Fruit fly (Drosophila melanogaster) whole organism, embryonic: ENCODE results near the gene CG46441.

Experiments
- Antp ChIP-seq: fragments of 200-800 bp; sonication (Bioruptor generic); optimal IDR thresholded peaks from 3 replicates; lab custom pipeline; 2016; ENCODE audit warnings: missing biosample characterization, missing genetic modification characterization
- Atf3 ChIP-seq: fragments of 200-800 bp; sonication (Bioruptor generic); optimal IDR thresholded peaks from 3 replicates; lab custom pipeline; 2016; ENCODE audit warnings: missing biosample characterization, missing genetic modification characterization
- Atf6 ChIP-seq: fragments of 200-800 bp; sonication (Bioruptor generic); IDR thresholded peaks from 2 replicates; pipeline ENCODE4 v1.3.6; 2022; ENCODE audit warnings: missing biosample characterization, missing genetic modification characterization
- BEAF-32 ChIP-seq: fragments of 200-800 bp; sonication (Bioruptor generic); optimal IDR thresholded peaks from 3 replicates; lab custom pipeline; 2017; ENCODE audit warnings: missing biosample characterization, missing genetic modification characterization, mild to moderate bottlenecking, moderate library complexity, missing genetic modification reagents
- Bdp1 ChIP-seq: fragments of 200-800 bp; sonication (Bioruptor generic); optimal IDR thresholded peaks from 3 replicates; lab custom pipeline; 2016; ENCODE audit warnings: missing biosample characterization, missing genetic modification characterization
- CG10274 ChIP-seq: fragments of 200-800 bp; sonication (Bioruptor generic); optimal IDR thresholded peaks from 3 replicates; lab custom pipeline; 2017; ENCODE audit warnings: missing biosample characterization, mild to moderate bottlenecking, missing genetic modification characterization
- CG10959 ChIP-seq: fragments of 200-800 bp; sonication (Bioruptor generic); IDR thresholded peaks from 2 replicates; pipeline ENCODE4 v1.3.6; 2022; ENCODE audit warnings: missing biosample characterization, missing genetic modification characterization
- CG11695 ChIP-seq: fragments of 200-800 bp; sonication (Bioruptor generic); IDR thresholded peaks from 3 replicates; pipeline ENCODE4 v1.3.6; 2022; ENCODE audit warnings: missing biosample characterization, missing genetic modification characterization
- CG12071 ChIP-seq: fragments of 200-800 bp; sonication (Bioruptor generic); optimal IDR thresholded peaks from 3 replicates; lab custom pipeline; 2018; ENCODE audit warnings: missing biosample characterization, mild to moderate bottlenecking, missing genetic modification characterization
- CG13424 ChIP-seq: fragments of 200-800 bp; sonication (Bioruptor generic); optimal IDR thresholded peaks from 2 replicates; lab custom pipeline; 2019; ENCODE audit warnings: missing biosample characterization, mild to moderate bottlenecking, missing genetic modification characterization, moderate library complexity
- CG1602 ChIP-seq: fragments of 200-800 bp; sonication (Bioruptor generic); optimal IDR thresholded peaks from 3 replicates; lab custom pipeline; 2016; ENCODE audit warnings: missing biosample characterization, missing genetic modification characterization
- CG17186 ChIP-seq: fragments of 200-800 bp; sonication (Bioruptor generic); optimal IDR thresholded peaks from 3 replicates; lab custom pipeline; 2017; ENCODE audit warnings: missing biosample characterization, missing genetic modification reagents, missing genetic modification characterization
- CG17359 ChIP-seq: fragments of 200-800 bp; sonication (Bioruptor generic); optimal IDR thresholded peaks from 3 replicates; lab custom pipeline; 2018; ENCODE audit warnings: missing biosample characterization, mild to moderate bottlenecking, missing genetic modification characterization, moderate library complexity
- CG18011 ChIP-seq: fragments of 200-800 bp; sonication (Bioruptor generic); optimal IDR thresholded peaks from 2 replicates; lab custom pipeline; 2017; ENCODE audit warnings: missing biosample characterization, missing genetic modification characterization, mild to moderate bottlenecking, moderate library complexity, missing genotype
- CG2678 ChIP-seq: fragments of 200-800 bp; sonication (Bioruptor generic); optimal IDR thresholded peaks from 3 replicates; lab custom pipeline; 2019; ENCODE audit warnings: missing biosample characterization, mild to moderate bottlenecking, missing genetic modification characterization, moderate library complexity
- CG6254 ChIP-seq: fragments of 200-800 bp; sonication (Bioruptor generic); optimal IDR thresholded peaks from 3 replicates; lab custom pipeline; 2017; ENCODE audit warnings: mild to moderate bottlenecking, missing biosample characterization, missing genetic modification reagents, missing genetic modification characterization
- CG8281 ChIP-seq: fragments of 200-800 bp; sonication (Bioruptor generic); optimal IDR thresholded peaks from 2 replicates; lab custom pipeline; 2018; ENCODE audit warnings: missing biosample characterization, mild to moderate bottlenecking, missing genetic modification characterization, moderate library complexity
- CG8478 ChIP-seq: fragments of >200 bp; optimal IDR thresholded peaks from 2 replicates; lab custom pipeline; 2018
- Dfd ChIP-seq, 2 experiments: fragments of >200 bp; optimal IDR thresholded peaks; 2 replicates each; lab custom pipeline; 2017; ENCODE audit warnings: missing biosample characterization in 2 of 2, missing genetic modification characterization in 2 of 2
- Dip3 ChIP-seq: fragments of 200-800 bp; sonication (Bioruptor generic); optimal IDR thresholded peaks from 3 replicates; lab custom pipeline; 2016; ENCODE audit warnings: missing biosample characterization, missing genetic modification characterization
- Dll ChIP-seq: fragments of 200-800 bp; sonication (Bioruptor generic); IDR thresholded peaks from 4 replicates; pipeline ENCODE4 v1.3.6; 2022; ENCODE audit warnings: missing biosample characterization, missing genetic modification characterization; ENCODE audit not compliant: partially characterized antibody
- Ets65A ChIP-seq: fragments of 200-800 bp; sonication (Bioruptor generic); peaks from one replicate; lab custom pipeline; 2016; ENCODE audit warnings: missing biosample characterization, missing genetic modification characterization
- HHEX ChIP-seq: fragments of 200-800 bp; sonication (Bioruptor generic); optimal IDR thresholded peaks from 3 replicates; lab custom pipeline; 2017; ENCODE audit warnings: missing biosample characterization, mild to moderate bottlenecking, missing genetic modification characterization, missing genetic modification reagents
- Hr39 ChIP-seq: fragments of >200 bp; optimal IDR thresholded peaks from 2 replicates; lab custom pipeline; 2017
- NfI ChIP-seq: fragments of 200-800 bp; sonication (Bioruptor generic); optimal IDR thresholded peaks from 3 replicates; lab custom pipeline; 2018; ENCODE audit warnings: missing biosample characterization, mild to moderate bottlenecking, missing genetic modification characterization, moderate library complexity
- Ravus ChIP-seq: fragments of 200-800 bp; sonication (Bioruptor generic); IDR thresholded peaks from 2 replicates; pipeline ENCODE4 v1.3.6; 2022; ENCODE audit warnings: missing biosample characterization, missing genetic modification characterization
- Tbp ChIP-seq: fragments of >200 bp; optimal IDR thresholded peaks from 2 replicates; lab custom pipeline; 2018; ENCODE audit warnings: missing biosample characterization, missing genetic modification characterization
- ab ChIP-seq: fragments of 200-800 bp; sonication (Bioruptor generic); optimal IDR thresholded peaks from 2 replicates; lab custom pipeline; 2016; ENCODE audit warnings: missing biosample characterization, missing genetic modification characterization
- ac ChIP-seq: fragments of 200-800 bp; sonication (Bioruptor generic); optimal IDR thresholded peaks from 3 replicates; lab custom pipeline; 2017; ENCODE audit warnings: missing biosample characterization, mild to moderate bottlenecking, missing genetic modification characterization
- aop ChIP-seq: fragments of 200-800 bp; sonication (Bioruptor generic); IDR thresholded peaks from 2 replicates; pipeline ENCODE4 v1.3.6; 2022; ENCODE audit warnings: missing biosample characterization, missing genetic modification characterization
- az2 ChIP-seq: fragments of 200-800 bp; sonication (Bioruptor generic); optimal IDR thresholded peaks from 3 replicates; lab custom pipeline; 2016; ENCODE audit warnings: missing biosample characterization, missing genetic modification characterization
- bab2 ChIP-seq: fragments of 200-800 bp; sonication (Bioruptor generic); optimal IDR thresholded peaks from 2 replicates; lab custom pipeline; 2016; ENCODE audit warnings: missing biosample characterization, missing genetic modification characterization
- bsh ChIP-seq, 2 experiments: fragments of 200-800 bp; sonication (Bioruptor generic); optimal IDR thresholded peaks; 2 replicates each; lab custom pipeline; 2017 to 2018; ENCODE audit warnings: mild to moderate bottlenecking in 2 of 2, missing biosample characterization in 2 of 2, missing genetic modification characterization in 2 of 2, moderate library complexity in 1 of 2
- cato ChIP-seq: fragments of 200-800 bp; sonication (Bioruptor generic); optimal IDR thresholded peaks from 2 replicates; lab custom pipeline; 2016; ENCODE audit warnings: missing biosample characterization, missing genetic modification characterization, borderline replicate concordance
- caup ChIP-seq: fragments of 200-800 bp; sonication (Bioruptor generic); optimal IDR thresholded peaks from 3 replicates; lab custom pipeline; 2017; ENCODE audit warnings: missing biosample characterization, mild to moderate bottlenecking, missing genetic modification characterization, moderate library complexity; ENCODE audit not compliant: severe bottlenecking
- crol ChIP-seq: fragments of 200-800 bp; sonication (Bioruptor generic); IDR thresholded peaks from 2 replicates; pipeline ENCODE4 v1.3.6; 2022; ENCODE audit warnings: missing biosample characterization, missing genetic modification characterization
- dm ChIP-seq: fragments of 200-800 bp; sonication (Bioruptor generic); optimal IDR thresholded peaks from 3 replicates; lab custom pipeline; 2016; ENCODE audit warnings: missing biosample characterization, missing genetic modification characterization
- esg ChIP-seq: fragments of 200-800 bp; sonication (Bioruptor generic); conservative IDR thresholded peaks from 2 replicates; pipeline ENCODE4 v1.3.6; 2022; ENCODE audit warnings: missing biosample characterization, missing genetic modification characterization
- grn ChIP-seq: fragments of 200-800 bp; sonication (Bioruptor generic); optimal IDR thresholded peaks from 3 replicates; lab custom pipeline; 2017; ENCODE audit warnings: missing biosample characterization, missing genetic modification characterization
- jigr1 ChIP-seq: fragments of 200-800 bp; sonication (Bioruptor generic); IDR thresholded peaks from 3 replicates; pipeline ENCODE4 v1.3.6; 2022; ENCODE audit warnings: missing biosample characterization, missing genetic modification characterization
- jumu ChIP-seq: fragments of 200-800 bp; sonication (Bioruptor generic); optimal IDR thresholded peaks from 3 replicates; lab custom pipeline; 2016; ENCODE audit warnings: missing biosample characterization, missing genetic modification characterization
- trh ChIP-seq: fragments of 200-800 bp; sonication (Bioruptor generic); optimal IDR thresholded peaks from 2 replicates; lab custom pipeline; 2016; ENCODE audit warnings: missing biosample characterization, missing genetic modification characterization
- ttk ChIP-seq: fragments of 200-800 bp; sonication (Bioruptor generic); IDR thresholded peaks from 2 replicates; pipeline ENCODE4 v2.1.2; 2022; ENCODE audit warnings: missing biosample characterization, missing genetic modification characterization
- tx ChIP-seq: fragments of 200-800 bp; sonication (Bioruptor generic); optimal IDR thresholded peaks from 2 replicates; lab custom pipeline; 2016; ENCODE audit warnings: missing biosample characterization, missing genetic modification characterization
- vnd ChIP-seq: fragments of 200-800 bp; sonication (Bioruptor generic); IDR thresholded peaks from 3 replicates; pipeline ENCODE4 v1.3.6; 2022; ENCODE audit warnings: missing biosample characterization, missing genetic modification characterization; ENCODE audit not compliant: partially characterized antibody
- vvl ChIP-seq: fragments of 200-800 bp; sonication (Bioruptor generic); IDR thresholded peaks from 2 replicates; pipeline ENCODE4 v1.3.6; 2022; ENCODE audit warnings: missing biosample characterization, missing genetic modification characterization
- wor ChIP-seq: fragments of 200-800 bp; sonication (Bioruptor generic); IDR thresholded peaks from 2 replicates; pipeline ENCODE4 v1.3.6; 2022; ENCODE audit warnings: missing biosample characterization, missing genetic modification characterization
- yki ChIP-seq: fragments of >200 bp; optimal IDR thresholded peaks from 3 replicates; lab custom pipeline; 2018
- zfh1 ChIP-seq: fragments of 200-800 bp; sonication (Bioruptor generic); IDR thresholded peaks from 3 replicates; pipeline ENCODE4 v1.3.6; 2022; ENCODE audit warnings: missing biosample characterization, missing genetic modification characterization

The CG46441 gene

DNA sequence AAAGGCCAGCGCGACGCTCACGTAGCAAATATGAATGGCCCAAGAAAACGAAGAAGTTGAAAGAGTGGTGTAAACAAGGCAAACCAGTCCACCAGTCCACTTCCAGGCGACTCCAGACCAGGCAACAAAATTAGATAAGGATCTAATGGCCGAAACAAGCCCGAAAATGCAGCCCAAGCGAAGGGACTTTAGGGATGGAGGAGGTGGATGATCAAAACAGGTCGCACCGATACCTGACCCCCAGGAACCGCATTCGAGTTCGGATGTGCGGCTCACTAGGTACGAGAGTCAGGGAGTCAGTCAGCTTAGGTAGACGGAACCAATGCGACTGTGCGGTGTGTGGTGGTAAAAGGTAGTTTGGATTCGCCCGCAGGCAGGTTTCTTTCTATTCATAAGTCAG lies 41.4 kb upstream of the CG46441 start (continued):
- no peak for TF ChIP-seq Ravus
- 0 out of 2 replicates have a peak, but pooled peaks have one; percentile 29 for TF ChIP-seq crol
- TF ChIP-seq CG17186 (GFP tag; lab: Kevin White, UChicago): no peak
- no peak for TF ChIP-seq CG18011 (GFP tag; lab: Kevin White, UChicago)
- TF ChIP-seq vnd (GFP tag; lab: Robert Waterston, UW): no peak
- peak; percentile 28 for TF ChIP-seq Ets65A
- no peak for TF ChIP-seq bsh (GFP tag; optimal IDR thresholded peaks at IDR 0.05; lab: Kevin White, UChicago)
- TF ChIP-seq, all 482 proteins: peak for 15

DNA sequence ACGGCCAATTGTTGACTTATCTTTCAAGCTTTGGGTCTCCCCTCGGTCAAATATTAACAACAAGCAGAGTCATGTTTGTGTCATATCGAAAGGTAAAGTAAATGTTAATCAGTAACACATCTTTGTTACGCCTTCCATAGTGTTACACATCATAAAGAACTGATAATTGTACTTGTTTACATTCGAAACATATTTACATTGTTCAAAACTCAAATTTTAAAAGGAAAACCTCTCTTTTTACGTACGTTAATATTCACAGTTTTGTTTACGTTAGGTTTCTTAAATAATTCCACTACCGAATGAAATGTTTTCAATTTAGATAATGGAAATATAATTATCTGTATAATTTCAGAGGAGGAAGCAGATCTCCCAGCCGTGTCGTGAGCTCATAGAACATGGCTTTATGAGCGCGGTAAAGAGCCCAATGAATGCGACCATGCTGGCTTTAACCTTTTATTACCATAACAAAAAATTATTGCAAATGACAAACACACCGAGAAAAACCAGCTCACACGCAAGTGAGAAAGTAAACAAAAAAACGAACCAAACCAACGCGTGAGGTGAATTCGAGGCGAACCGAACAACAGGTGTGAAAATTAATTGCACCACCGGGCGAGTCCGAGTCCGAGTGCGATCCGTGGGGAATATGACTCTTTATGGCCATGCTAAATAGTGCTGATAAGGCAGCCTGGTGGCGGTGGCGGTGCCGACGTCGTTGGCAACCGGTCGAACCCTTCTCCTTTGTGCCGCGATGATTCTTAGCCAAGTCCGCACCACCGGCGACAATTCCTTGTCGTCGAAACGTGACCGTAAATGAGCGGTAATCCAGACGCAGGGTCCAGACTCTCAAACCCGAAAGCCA lies 40.7 kb upstream of the CG46441 start:
- peak; percentile 51 for TF ChIP-seq bab2 (GFP tag; lab: Kevin White, UChicago)
- no peak for TF ChIP-seq Hr39
- TF ChIP-seq BEAF-32 (GFP tag; lab: Kevin White, UChicago): no peak
- TF ChIP-seq vvl (GFP tag; lab: Robert Waterston, UW): no peak
- no peak for TF ChIP-seq trh (GFP tag; lab: Kevin White, UChicago)
- TF ChIP-seq dm (GFP tag; lab: Kevin White, UChicago): no peak
- TF ChIP-seq esg (GFP tag; lab: Robert Waterston, UW): no peak
- peak; percentile 60; the same call in 2 of the 3 replicates for TF ChIP-seq zfh1 (GFP tag; lab: Robert Waterston, UW)
- no peak for TF ChIP-seq CG10274 (GFP tag; lab: Kevin White, UChicago)
- peak; percentile 20 for TF ChIP-seq CG6254 (GFP tag; lab: Kevin White, UChicago)
- no peak for TF ChIP-seq caup (GFP tag; lab: Kevin White, UChicago)
- TF ChIP-seq CG8281 (tag; lab: Kevin White, UChicago): peak; percentile 16
- TF ChIP-seq Dfd (GFP tag; optimal IDR thresholded peaks at IDR 0.05; lab: Kevin White, UChicago): no peak
- TF ChIP-seq CG17359: peak; percentile 62
- TF ChIP-seq jumu (GFP tag; lab: Kevin White, UChicago): no peak
- TF ChIP-seq CG11695 (GFP tag; lab: Robert Waterston, UW): peak; percentile 56; the same call in 1 of the 3 replicates
- TF ChIP-seq CG13424 (tag; lab: Kevin White, UChicago): peak; percentile 37
- no peak for TF ChIP-seq CG8478 (lab: Kevin White, UChicago)
- TF ChIP-seq CG2678 (tag; lab: Kevin White, UChicago): peak; percentile 44
- TF ChIP-seq az2 (GFP tag; lab: Kevin White, UChicago): no peak
- no peak for TF ChIP-seq tx (GFP tag; lab: Kevin White, UChicago)
- no peak for TF ChIP-seq jigr1 (GFP tag; lab: Robert Waterston, UW)
- no peak for TF ChIP-seq Atf3
- no peak for TF ChIP-seq CG12071 (GFP tag; lab: Kevin White, UChicago)
- TF ChIP-seq ab (GFP tag; lab: Kevin White, UChicago): no peak
- peak; percentile 62 for TF ChIP-seq ac (GFP tag; lab: Kevin White, UChicago)
- no peak for TF ChIP-seq Dip3 (GFP tag; lab: Kevin White, UChicago)
- TF ChIP-seq aop (GFP tag; lab: Robert Waterston, UW): no peak
- TF ChIP-seq yki: no peak
- no peak for TF ChIP-seq ttk (GFP tag; lab: Robert Waterston, UW)
- TF ChIP-seq Atf6 (GFP tag; lab: Robert Waterston, UW): peak; percentile 59
- no peak for TF ChIP-seq CG10959 (GFP tag; lab: Robert Waterston, UW)
- no peak for TF ChIP-seq cato (GFP tag; lab: Kevin White, UChicago)
- TF ChIP-seq grn (GFP tag; lab: Kevin White, UChicago): peak; percentile 29
- TF ChIP-seq Antp (GFP tag; lab: Kevin White, UChicago): no peak
- TF ChIP-seq CG1602 (GFP tag; lab: Kevin White, UChicago): peak; percentile 42
- 0 out of 4 replicates have a peak, but pooled peaks have one; percentile 11 for TF ChIP-seq Dll (GFP tag; lab: Robert Waterston, UW)
- TF ChIP-seq Bdp1: no peak
- TF ChIP-seq wor (GFP tag; lab: Robert Waterston, UW): no peak
- peak; percentile 51 for TF ChIP-seq HHEX (GFP tag; lab: Kevin White, UChicago)
- TF ChIP-seq NfI (GFP tag; lab: Kevin White, UChicago): no peak
- TF ChIP-seq Tbp (GFP tag; lab: Kevin White, UChicago): no peak
